Worm (Caenorhabditis elegans) whole organism, young adult: Measurements from ENCODE around the gene H43I07.4.

ENCODE experiments used
- B0336.3 ChIP-seq: fragments of 200-800 bp; sonication (Bioruptor generic); IDR thresholded peaks from 2 replicates; pipeline ENCODE4 v1.3.6; 2022; ENCODE audit warnings: missing genetic modification characterization, missing compliant biosample characterization
- C06A6.2 ChIP-seq: fragments of 200-800 bp; sonication (Bioruptor generic); conservative IDR thresholded peaks from 2 replicates; pipeline ENCODE4 v1.3.6; 2022; ENCODE audit warnings: missing genetic modification characterization, missing compliant biosample characterization
- F23B12.7 ChIP-seq: sonication (generic microtip); optimal IDR thresholded peaks from 2 replicates; lab custom pipeline; 2017; ENCODE audit warnings: missing genetic modification characterization, mild to moderate bottlenecking, missing compliant biosample characterization, antibody characterized with exemption, moderate library complexity; ENCODE audit not compliant: insufficient read depth
- F52B5.7 ChIP-seq: sonication (generic microtip); optimal IDR thresholded peaks from 2 replicates; lab custom pipeline; 2016; ENCODE audit warnings: mild to moderate bottlenecking, missing genetic modification characterization, missing compliant biosample characterization
- F57C9.4 ChIP-seq: sonication (generic microtip); optimal IDR thresholded peaks from 2 replicates; lab custom pipeline; 2017; ENCODE audit warnings: mild to moderate bottlenecking, missing genetic modification characterization, missing compliant biosample characterization
- T26A5.8 ChIP-seq: sonication (generic microtip); optimal IDR thresholded peaks from 2 replicates; lab custom pipeline; 2016; ENCODE audit warnings: missing genetic modification characterization, missing compliant biosample characterization
- Y53F4B.3 ChIP-seq: fragments of 200-800 bp; sonication (Bioruptor generic); IDR thresholded peaks from 2 replicates; pipeline ENCODE4 v1.3.6; 2022; ENCODE audit warnings: missing genetic modification reagents, missing genetic modification characterization, missing compliant biosample characterization
- Y67H2A.10 ChIP-seq: fragments of 200-800 bp; sonication (Bioruptor generic); conservative IDR thresholded peaks from 2 replicates; pipeline ENCODE4 v1.3.6; 2022; ENCODE audit warnings: missing genetic modification reagents, missing genetic modification characterization, missing compliant biosample characterization
- akir-1 ChIP-seq: fragments of 200-800 bp; sonication (Bioruptor generic); optimal IDR thresholded peaks from 2 replicates; lab custom pipeline; 2018; ENCODE audit warnings: mild to moderate bottlenecking, missing genetic modification characterization, moderate library complexity, missing compliant biosample characterization
- aptf-2 ChIP-seq: fragments of 200-800 bp; sonication (Bioruptor generic); conservative IDR thresholded peaks from 2 replicates; pipeline ENCODE4 v1.3.6; 2022; ENCODE audit warnings: missing genetic modification reagents, missing genetic modification characterization, missing compliant biosample characterization
- aptf-3 ChIP-seq: fragments of 200-800 bp; sonication (Bioruptor generic); IDR thresholded peaks from 2 replicates; pipeline ENCODE4 v1.3.6; 2022; ENCODE audit warnings: missing genetic modification characterization, missing compliant biosample characterization
- atf-7 ChIP-seq: sonication (generic microtip); optimal IDR thresholded peaks from 2 replicates; lab custom pipeline; 2017; ENCODE audit warnings: mild to moderate bottlenecking, missing genetic modification characterization, missing compliant biosample characterization
- athp-1 ChIP-seq: sonication (generic microtip); optimal IDR thresholded peaks from 2 replicates; lab custom pipeline; 2017; ENCODE audit warnings: mild to moderate bottlenecking, missing genetic modification characterization, missing compliant biosample characterization
- attf-3 ChIP-seq: fragments of 200-800 bp; sonication (Bioruptor generic); conservative IDR thresholded peaks from 2 replicates; pipeline ENCODE4 v1.3.6; 2022; ENCODE audit warnings: missing genetic modification reagents, missing genetic modification characterization, missing compliant biosample characterization
- attf-6 ChIP-seq: fragments of 200-800 bp; sonication (Bioruptor generic); IDR thresholded peaks from 2 replicates; pipeline ENCODE4 v1.3.6; 2022; ENCODE audit warnings: missing genetic modification reagents, missing genetic modification characterization, missing compliant biosample characterization
- bed-1 ChIP-seq: fragments of 200-800 bp; sonication (Bioruptor generic); IDR thresholded peaks from 2 replicates; pipeline ENCODE4 v1.3.6; 2022; ENCODE audit warnings: missing genetic modification reagents, missing genetic modification characterization, missing compliant biosample characterization
- bed-2 ChIP-seq: fragments of 200-800 bp; sonication (Bioruptor generic); IDR thresholded peaks from 2 replicates; pipeline ENCODE4 v1.3.6; 2022; ENCODE audit warnings: missing genetic modification reagents, missing genetic modification characterization, missing compliant biosample characterization
- ccch-3 ChIP-seq: fragments of 200-800 bp; sonication (Bioruptor generic); optimal IDR thresholded peaks from 2 replicates; lab custom pipeline; 2018; ENCODE audit warnings: mild to moderate bottlenecking, missing genetic modification characterization, missing compliant biosample characterization
- cebp-1 ChIP-seq, 2 experiments: fragments of 200-800 bp in 1 of 2; sonication (Bioruptor generic) in 1 of 2; sonication (generic microtip) in 1 of 2; IDR thresholded peaks in 1 of 2; optimal IDR thresholded peaks in 1 of 2; 2 replicates each; pipeline versions ENCODE4 v1.3.6 to Lab custom; 2017 to 2022; ENCODE audit warnings: missing compliant biosample characterization in 2 of 2, missing genetic modification characterization in 2 of 2, mild to moderate bottlenecking in 1 of 2, missing genetic modification reagents in 1 of 2, moderate library complexity in 1 of 2
- ceh-27 ChIP-seq: fragments of 200-800 bp; sonication (Bioruptor generic); optimal IDR thresholded peaks from 2 replicates; lab custom pipeline; 2018; ENCODE audit warnings: mild to moderate bottlenecking, missing genetic modification characterization, moderate library complexity, missing compliant biosample characterization
- ceh-58 ChIP-seq: fragments of 200-800 bp; sonication (Bioruptor generic); IDR thresholded peaks from 2 replicates; pipeline ENCODE4 v1.3.6; 2022; ENCODE audit warnings: missing genetic modification characterization, missing compliant biosample characterization
- ceh-79 ChIP-seq: sonication (generic microtip); optimal IDR thresholded peaks from 2 replicates; lab custom pipeline; 2017; ENCODE audit warnings: mild to moderate bottlenecking, missing genetic modification characterization, missing compliant biosample characterization
- ceh-91 ChIP-seq: fragments of 200-800 bp; sonication (Bioruptor generic); IDR thresholded peaks from 2 replicates; pipeline ENCODE4 v1.3.6; 2022; ENCODE audit warnings: missing genetic modification reagents, missing genetic modification characterization, missing compliant biosample characterization
- chd-7 ChIP-seq: sonication (generic microtip); optimal IDR thresholded peaks from 2 replicates; lab custom pipeline; 2016; ENCODE audit warnings: mild to moderate bottlenecking, missing genetic modification characterization, moderate library complexity, missing compliant biosample characterization
- dpff-1 ChIP-seq: sonication (generic microtip); optimal IDR thresholded peaks from 2 replicates; lab custom pipeline; 2017; ENCODE audit warnings: mild to moderate bottlenecking, missing genetic modification characterization, missing compliant biosample characterization
- dpl-1 ChIP-seq: fragments of 150-350 bp; optimal IDR thresholded peaks from 2 replicates; lab custom pipeline; 2014; ENCODE audit warnings: missing biosample characterization, missing genetic modification reagents, missing genetic modification characterization
- efl-1 ChIP-seq: fragments of 150-350 bp; optimal IDR thresholded peaks from 2 replicates; lab custom pipeline; 2014; ENCODE audit warnings: missing biosample characterization, missing genetic modification reagents, missing genetic modification characterization
- egl-44 ChIP-seq: fragments of 200-800 bp; sonication (Bioruptor generic); IDR thresholded peaks from 2 replicates; pipeline ENCODE4 v1.3.6; 2022; ENCODE audit warnings: missing genetic modification reagents, missing genetic modification characterization, missing compliant biosample characterization
- egrh-3 ChIP-seq: fragments of 200-800 bp; sonication (Bioruptor generic); IDR thresholded peaks from 2 replicates; pipeline ENCODE4 v1.3.6; 2022; ENCODE audit warnings: missing genetic modification reagents, missing genetic modification characterization, missing compliant biosample characterization
- hlh-12 ChIP-seq: sonication (generic microtip); optimal IDR thresholded peaks from 2 replicates; lab custom pipeline; 2016; ENCODE audit warnings: missing genetic modification characterization, missing compliant biosample characterization
- hmg-1.2 ChIP-seq: fragments of 200-800 bp; sonication (Bioruptor generic); IDR thresholded peaks from 2 replicates; pipeline ENCODE4 v1.3.6; 2022; ENCODE audit warnings: missing genetic modification reagents, missing genetic modification characterization, missing compliant biosample characterization
- lir-1 ChIP-seq: fragments of 200-800 bp; sonication (Bioruptor generic); conservative IDR thresholded peaks from 2 replicates; pipeline ENCODE4 v1.3.6; 2022; ENCODE audit warnings: missing genetic modification reagents, missing genetic modification characterization, missing compliant biosample characterization
- mcd-1 ChIP-seq: fragments of 200-800 bp; sonication (Bioruptor generic); IDR thresholded peaks from 2 replicates; pipeline ENCODE4 v1.3.6; 2022; ENCODE audit warnings: missing genetic modification reagents, missing genetic modification characterization, missing compliant biosample characterization
- mes-4 ChIP-seq: sonication (generic microtip); optimal IDR thresholded peaks from 2 replicates; lab custom pipeline; 2016; ENCODE audit warnings: missing genotype, missing genetic modification characterization, missing compliant biosample characterization
- nfya-2 ChIP-seq: fragments of 200-800 bp; sonication (Bioruptor generic); IDR thresholded peaks from 2 replicates; pipeline ENCODE4 v1.3.6; 2022; ENCODE audit warnings: missing genetic modification reagents, missing genetic modification characterization, missing compliant biosample characterization
- nfyb-1 ChIP-seq: fragments of 200-800 bp; sonication (Bioruptor generic); IDR thresholded peaks from 2 replicates; pipeline ENCODE4 v1.3.6; 2022; ENCODE audit warnings: missing genetic modification reagents, missing genetic modification characterization, missing compliant biosample characterization
- nhr-80 ChIP-seq: sonication (generic microtip); optimal IDR thresholded peaks from 2 replicates; lab custom pipeline; 2016; ENCODE audit warnings: missing genetic modification characterization, missing compliant biosample characterization
- nhr-90 ChIP-seq: sonication (generic microtip); optimal IDR thresholded peaks from 2 replicates; lab custom pipeline; 2016; ENCODE audit warnings: missing genotype, mild to moderate bottlenecking, missing genetic modification characterization, missing compliant biosample characterization
- rec-8 ChIP-seq, 2 experiments: sonication (generic microtip); optimal IDR thresholded peaks; 2 replicates each; lab custom pipeline; 2016; ENCODE audit warnings: mild to moderate bottlenecking in 2 of 2, missing genetic modification characterization in 2 of 2, missing genetic modification reagents in 2 of 2, missing genotype in 2 of 2, missing biosample characterization in 1 of 2, missing compliant biosample characterization in 1 of 2, moderate library complexity in 1 of 2
- sptf-2 ChIP-seq: fragments of 200-800 bp; sonication (Bioruptor generic); optimal IDR thresholded peaks from 2 replicates; lab custom pipeline; 2018; ENCODE audit warnings: mild to moderate bottlenecking, missing genetic modification characterization, missing compliant biosample characterization
- tbp1 ChIP-seq: fragments of 200-800 bp; sonication (Bioruptor generic); optimal IDR thresholded peaks from 2 replicates; lab custom pipeline; 2018; ENCODE audit warnings: mild to moderate bottlenecking, missing genetic modification characterization, missing compliant biosample characterization
- tbx-9 ChIP-seq: sonication (generic microtip); optimal IDR thresholded peaks from 2 replicates; lab custom pipeline; 2016; ENCODE audit warnings: borderline replicate concordance, missing genetic modification characterization, inconsistent platforms, missing compliant biosample characterization
- tlf-1 ChIP-seq: fragments of 200-800 bp; sonication (Bioruptor generic); optimal IDR thresholded peaks from 2 replicates; lab custom pipeline; 2018; ENCODE audit warnings: mild to moderate bottlenecking, missing genetic modification characterization, missing compliant biosample characterization
- xnd-1 ChIP-seq: sonication (generic microtip); optimal IDR thresholded peaks from 2 replicates; lab custom pipeline; 2016; ENCODE audit warnings: missing genotype, missing genetic modification reagents, missing genetic modification characterization, missing compliant biosample characterization
- ztf-18 ChIP-seq: sonication (generic microtip); optimal IDR thresholded peaks from 2 replicates; lab custom pipeline; 2016; ENCODE audit warnings: missing genotype, mild to moderate bottlenecking, missing genetic modification characterization, missing compliant biosample characterization
- ztf-26 ChIP-seq: sonication (generic microtip); optimal IDR thresholded peaks from 2 replicates; lab custom pipeline; 2017; ENCODE audit warnings: missing genetic modification characterization, missing compliant biosample characterization

The H43I07.4 gene

ce11 chrV:4169658-4170057 is 46.3 kb upstream of the H43I07.4 start (continued):
- TF ChIP-seq nhr-90 (tag; lab: Kevin White, UChicago) (no peak), egl-44 (GFP tag; lab: Robert Waterston, UW) (no peak), C06A6.2 (GFP tag; lab: Robert Waterston, UW) (no peak), ceh-27 (GFP tag; lab: Kevin White, UChicago) (no peak), tbx-9 (no peak), tbp1 (GFP tag; lab: Kevin White, UChicago) (peak; percentile 2), egrh-3 (GFP tag; lab: Robert Waterston, UW) (no peak), nhr-80 (tag; lab: Kevin White, UChicago) (no peak), atf-7 (tag; lab: Kevin White, UChicago) (no peak), bed-1 (GFP tag; lab: Robert Waterston, UW) (no peak), ztf-26 (no peak), F57C9.4 (tag; lab: Kevin White, UChicago) (no peak), attf-3 (GFP tag; lab: Robert Waterston, UW) (no peak), T26A5.8 (no peak), bed-2 (GFP tag; lab: Robert Waterston, UW) (no peak), hmg-1.2 (GFP tag; lab: Robert Waterston, UW) (peak; percentile 20; the same call in 1 of the 2 replicates), ceh-79 (no peak), dpl-1 (GFP tag; lab: Kevin White, UChicago) (peak; percentile 2), ceh-58 (GFP tag; lab: Robert Waterston, UW) (no peak), aptf-2 (GFP tag; lab: Robert Waterston, UW) (no peak), mcd-1 (peak; percentile 72), xnd-1 (tag; lab: Kevin White, UChicago) (no peak), efl-1 (peak; percentile 24), dpff-1 (no peak), Y53F4B.3 (GFP tag; lab: Robert Waterston, UW) (no peak), aptf-3 (GFP tag; lab: Robert Waterston, UW) (no peak), ztf-18 (tag; lab: Kevin White, UChicago) (no peak), Y67H2A.10 (no peak), cebp-1 (GFP tag; IDR thresholded peaks at IDR 0.05; lab: Robert Waterston, UW) (no peak), cebp-1 (tag; optimal IDR thresholded peaks at IDR 0.05; lab: Kevin White, UChicago) (no peak), mes-4 (no peak), hlh-12 (tag; lab: Kevin White, UChicago) (no peak), nfyb-1 (GFP tag; lab: Robert Waterston, UW) (no peak), rec-8 (tag; optimal IDR thresholded peaks at IDR 0.05; lab: Kevin White, UChicago) (no peak), tlf-1 (GFP tag; lab: Kevin White, UChicago) (no peak), athp-1 (tag; lab: Kevin White, UChicago) (no peak), F23B12.7 (tag; lab: Kevin White, UChicago) (no peak), akir-1 (GFP tag; lab: Kevin White, UChicago) (no peak), ceh-91 (GFP tag; lab: Robert Waterston, UW) (0 out of 2 replicates have a peak, but pooled peaks have one; percentile 21), attf-6 (GFP tag; lab: Robert Waterston, UW) (0 out of 2 replicates have a peak, but pooled peaks have one; percentile 29)
- TF ChIP-seq, all 124 proteins: peak for 14

ce11 chrV:4170138-4170537 is 45.8 kb upstream of the H43I07.4 start, which contains the start of gene Y45G5AM.7:
Gene Y45G5AM.7 (minus strand): TSS chrV:4170238.
- no peak for TF ChIP-seq B0336.3 (GFP tag; lab: Robert Waterston, UW)
- no peak for TF ChIP-seq ccch-3 (GFP tag; lab: Kevin White, UChicago)
- no peak for TF ChIP-seq attf-3 (GFP tag; lab: Robert Waterston, UW)
- TF ChIP-seq lir-1 (GFP tag; lab: Robert Waterston, UW) = no peak
- TF ChIP-seq F52B5.7 (tag; lab: Kevin White, UChicago) = no peak
- TF ChIP-seq nfya-2 (GFP tag; lab: Robert Waterston, UW) = no peak
- no peak for TF ChIP-seq sptf-2 (GFP tag; lab: Kevin White, UChicago)
- no peak for TF ChIP-seq chd-7
